Worm (Caenorhabditis elegans): Measurements from ENCODE around the gene ZK673.1.

ZK673.1 gene

DNA sequence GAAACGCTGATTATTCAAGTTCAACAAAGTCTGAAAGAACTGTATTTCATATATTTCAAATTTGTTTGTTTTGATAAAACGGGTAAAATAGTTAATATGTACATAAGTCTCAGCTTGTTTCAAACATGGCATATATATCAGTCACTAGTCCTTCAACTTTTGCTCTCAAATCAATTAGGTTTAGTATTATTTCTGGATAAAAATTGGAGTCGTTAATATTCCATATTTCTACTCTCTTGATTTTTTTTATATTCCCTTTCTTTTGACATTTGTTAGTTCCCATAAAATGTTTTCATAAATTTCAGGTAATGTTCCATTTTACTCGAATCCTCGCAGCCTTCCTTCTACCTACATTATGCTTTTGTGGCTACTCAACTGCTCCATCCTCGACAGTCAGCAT lies 7.1 kb upstream of the ZK673.1 start, which contains the start of gene cut-4:
Gene cut-4 (plus strand): TSS at position 301 of the 400 bp plus-strand sequence.
- no peak for TF ChIP-seq nhr-77 (tag; optimal IDR thresholded peaks at IDR 0.05)
- no peak for TF ChIP-seq zip-4 (GFP tag; optimal IDR thresholded peaks at IDR 0.05)
- TF ChIP-seq efl-1 (optimal IDR thresholded peaks at IDR 0.05): no peak
- no peak for TF ChIP-seq efl-1 (GFP tag; optimal IDR thresholded peaks at IDR 0.05 in 1 of 2)
- TF ChIP-seq sptf-1 (tag; optimal IDR thresholded peaks at IDR 0.05): no peak

DNA sequence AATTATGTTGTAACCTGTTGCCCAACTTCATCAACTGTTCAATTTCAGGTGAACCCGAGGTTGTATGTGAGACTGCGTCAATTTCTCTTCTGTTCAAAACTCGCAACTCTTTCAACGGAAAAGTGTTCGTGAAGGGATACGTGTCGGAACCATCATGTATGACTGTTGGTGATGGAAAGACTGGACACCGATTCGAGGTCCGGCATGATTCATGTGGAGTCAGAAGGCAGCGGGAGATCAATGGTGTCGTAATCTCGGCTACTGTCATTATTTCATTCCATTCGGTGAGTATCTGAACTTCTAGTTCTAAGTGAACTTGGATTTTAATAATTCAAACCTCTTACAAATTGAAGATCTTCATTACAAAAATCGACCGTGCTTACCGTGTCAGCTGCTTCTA lies 5.1 kb upstream of the ZK673.1 start:
- TF ChIP-seq mef-2 (tag; optimal IDR thresholded peaks at IDR 0.05): no peak
- TF ChIP-seq dsc-1 (tag; optimal IDR thresholded peaks at IDR 0.05): no peak
- TF ChIP-seq sup-37 (GFP tag; optimal IDR thresholded peaks at IDR 0.05): no peak
- TF ChIP-seq ceh-90 (tag; optimal IDR thresholded peaks at IDR 0.05): no peak
- TF ChIP-seq nhr-11 (tag; optimal IDR thresholded peaks at IDR 0.05): no peak
- no peak for TF ChIP-seq snu-23 (GFP tag; optimal IDR thresholded peaks at IDR 0.05)
- TF ChIP-seq alr-1 (tag; optimal IDR thresholded peaks at IDR 0.05; ENCODE audit: borderline replicate concordance): no peak
- no peak for TF ChIP-seq sptf-1 (tag; optimal IDR thresholded peaks at IDR 0.05)
- no peak for TF ChIP-seq C16A3.4 (tag; optimal IDR thresholded peaks at IDR 0.05)
- no peak for TF ChIP-seq ama-1 (optimal IDR thresholded peaks at IDR 0.05)
- no peak for TF ChIP-seq aha-1 (tag; optimal IDR thresholded peaks at IDR 0.05)
- no peak for TF ChIP-seq fos-1 (tag; optimal IDR thresholded peaks at IDR 0.05)
- no peak for TF ChIP-seq ceh-82 (tag; optimal IDR thresholded peaks at IDR 0.05)
- TF ChIP-seq mep-1 (tag; optimal IDR thresholded peaks at IDR 0.05): no peak
- no peak for TF ChIP-seq nhr-71 (tag; optimal IDR thresholded peaks at IDR 0.05)
- TF ChIP-seq pqm-1 (tag; optimal IDR thresholded peaks at IDR 0.05): no peak
- no peak for TF ChIP-seq ceh-88 (GFP tag; IDR thresholded peaks at IDR 0.05)

DNA sequence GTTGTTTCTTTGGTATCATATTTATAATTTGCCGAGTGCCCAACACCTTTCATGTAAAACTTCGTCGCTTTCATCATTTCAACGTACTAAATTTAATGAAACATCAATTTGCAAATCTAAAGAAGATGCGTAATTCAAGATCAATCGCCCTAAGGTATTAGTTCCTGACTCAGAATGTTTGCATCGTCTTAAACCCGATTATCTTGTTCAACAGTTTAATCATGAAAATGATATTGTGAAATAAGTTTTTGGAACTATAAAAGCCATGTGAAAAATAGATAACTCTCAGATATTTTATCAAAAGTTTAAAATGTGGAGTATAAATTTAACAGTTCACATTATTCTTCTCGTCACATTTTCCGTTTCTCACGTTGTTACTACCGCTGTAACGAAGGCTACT lies 3.0 kb upstream of the ZK673.1 start, which contains the start of gene E04D5.4:
Gene E04D5.4 (plus strand): TSS at position 301 of the 400 bp plus-strand sequence.
- TF ChIP-seq efl-1 (optimal IDR thresholded peaks at IDR 0.05): no peak
- peak in 1 of 2 experiments; percentile 83 for TF ChIP-seq efl-1 (GFP tag; optimal IDR thresholded peaks at IDR 0.05 in 1 of 2)
- no peak for TF ChIP-seq lin-15B (tag; optimal IDR thresholded peaks at IDR 0.05)

DNA sequence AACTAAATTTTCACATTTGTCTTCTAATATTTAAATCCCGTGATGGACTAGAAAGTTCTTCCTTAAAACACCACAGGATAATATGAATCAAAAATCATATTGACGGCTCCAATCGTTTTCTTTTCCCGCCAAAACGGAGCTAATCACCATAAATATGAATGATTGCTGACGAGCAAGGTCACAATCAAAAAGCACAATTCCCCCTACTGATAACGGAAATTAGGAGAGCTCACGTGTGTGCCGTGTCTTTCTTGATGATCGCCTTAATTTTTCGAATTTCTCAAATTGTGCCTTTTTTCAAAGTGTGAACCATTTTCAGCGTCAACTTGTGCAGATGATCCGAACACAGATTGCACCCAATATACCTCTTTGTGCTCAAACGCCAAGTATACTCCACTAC lies 952 bp downstream of the ZK673.1 start:
- TF ChIP-seq elt-2 (tag; optimal IDR thresholded peaks at IDR 0.05) (peak; percentile 59), isw-1 (GFP tag; IDR thresholded peaks at IDR 0.05) (no peak), Y116A8C.19 (tag; optimal IDR thresholded peaks at IDR 0.05; ENCODE audit: borderline replicate concordance) (no peak), lir-3 (tag; optimal IDR thresholded peaks at IDR 0.05; ENCODE audit: poor library complexity) (no peak), unc-130 (tag; optimal IDR thresholded peaks at IDR 0.05) (no peak), lin-35 (GFP tag; optimal IDR thresholded peaks at IDR 0.05) (peak in 1 of 2 experiments; percentile 32), lin-15B (tag; optimal IDR thresholded peaks at IDR 0.05) (no peak), hpl-2 (GFP tag; optimal IDR thresholded peaks at IDR 0.05) (no peak), snpc-4 (tag; optimal IDR thresholded peaks at IDR 0.05) (no peak)

DNA sequence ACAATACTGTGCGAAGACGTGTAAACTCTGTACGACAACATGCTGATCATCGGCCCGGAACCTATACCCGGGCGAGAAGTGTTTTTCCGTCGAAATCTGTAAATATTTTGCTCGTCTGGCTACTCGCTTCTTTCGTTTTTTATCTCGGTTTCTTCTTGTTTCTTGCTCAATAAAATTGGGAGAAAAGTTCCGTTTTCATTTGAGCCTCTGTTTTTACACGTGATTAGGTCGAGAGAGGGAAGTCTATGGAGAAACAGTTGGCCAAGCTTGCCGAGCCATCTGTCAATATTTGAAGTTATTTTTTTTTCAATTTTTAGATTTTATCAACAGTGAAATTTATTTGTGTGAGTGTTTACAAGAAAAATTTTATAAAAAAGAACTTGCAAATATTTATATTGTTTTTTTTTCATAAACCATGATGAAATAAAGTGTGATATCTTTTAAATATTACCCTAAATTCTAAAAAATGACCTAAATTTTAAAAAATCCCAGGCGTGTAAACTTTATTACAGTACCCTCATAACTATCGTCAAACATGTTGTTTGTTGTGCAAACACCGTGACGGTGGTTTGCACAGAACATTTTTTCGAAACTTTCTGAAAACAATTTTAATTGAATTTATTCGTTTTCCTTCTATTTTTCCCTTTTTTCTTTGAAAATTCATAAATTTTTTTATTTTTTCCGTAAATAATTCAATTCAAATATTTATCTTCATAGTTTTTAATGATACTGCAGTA lies 2.2 kb downstream of the ZK673.1 start:
- TF ChIP-seq nhr-85 (tag) (no peak), mef-2 (tag; optimal IDR thresholded peaks at IDR 0.05) (no peak), lin-39 (tag; optimal IDR thresholded peaks at IDR 0.05) (no peak), mep-1 (tag; optimal IDR thresholded peaks at IDR 0.05) (no peak), zag-1 (tag; optimal IDR thresholded peaks at IDR 0.05) (no peak), ceh-90 (tag; optimal IDR thresholded peaks at IDR 0.05) (no peak), swsn-7 (tag; optimal IDR thresholded peaks at IDR 0.05) (no peak), hlh-4 (tag; optimal IDR thresholded peaks at IDR 0.05) (no peak), irx-1 (tag; optimal IDR thresholded peaks at IDR 0.05) (no peak), lin-15B (tag; optimal IDR thresholded peaks at IDR 0.05) (no peak), pqm-1 (tag; optimal IDR thresholded peaks at IDR 0.05) (no peak), lsy-2 (tag; optimal IDR thresholded peaks at IDR 0.05) (peak; percentile 49 to 51), isw-1 (GFP tag; IDR thresholded peaks at IDR 0.05) (no peak), egl-13 (tag; optimal IDR thresholded peaks at IDR 0.05) (no peak), ceh-63 (GFP tag; optimal IDR thresholded peaks at IDR 0.05) (no peak), dsc-1 (tag; optimal IDR thresholded peaks at IDR 0.05) (no peak), sox-4 (tag; optimal IDR thresholded peaks at IDR 0.05) (no peak), nhr-76 (tag; optimal IDR thresholded peaks at IDR 0.05) (no peak), lin-14 (GFP tag; optimal IDR thresholded peaks at IDR 0.05) (peak; percentile 64), lin-35 (GFP tag; optimal IDR thresholded peaks at IDR 0.05) (no peak), nhr-84 (tag; optimal IDR thresholded peaks at IDR 0.05) (no peak), Y116A8C.19 (tag; optimal IDR thresholded peaks at IDR 0.05; ENCODE audit: borderline replicate concordance) (no peak), ceh-82 (tag; optimal IDR thresholded peaks at IDR 0.05) (no peak), unc-98 (GFP tag; IDR thresholded peaks at IDR 0.05) (no peak), dpl-1 (GFP tag; optimal IDR thresholded peaks at IDR 0.05) (no peak)

All from whole organism, L1 larva.